Worm (Caenorhabditis elegans): Measurements from ENCODE around the gene unc-62.

Gene unc-62

ce11 chrV:4495114-4495819, 2.0 kb upstream of the unc-62 start (continued):
- TF ChIP-seq lim-7 (GFP tag; IDR thresholded peaks at IDR 0.05) (no peak), vab-7 (GFP tag; IDR thresholded peaks at IDR 0.05) (no peak), set-16 (GFP tag; IDR thresholded peaks at IDR 0.05) (peak; percentile 82), arid-1 (GFP tag; conservative IDR thresholded peaks at IDR 0.05) (no peak), nhr-102 (tag; optimal IDR thresholded peaks at IDR 0.05) (no peak), ceh-20 (GFP tag; IDR thresholded peaks at IDR 0.05) (peak; percentile 83), aha-1 (tag) (peak; percentile 29), lin-13 (GFP tag; optimal IDR thresholded peaks at IDR 0.05) (no peak), lin-15B (tag; optimal IDR thresholded peaks at IDR 0.05) (no peak)

DNA sequence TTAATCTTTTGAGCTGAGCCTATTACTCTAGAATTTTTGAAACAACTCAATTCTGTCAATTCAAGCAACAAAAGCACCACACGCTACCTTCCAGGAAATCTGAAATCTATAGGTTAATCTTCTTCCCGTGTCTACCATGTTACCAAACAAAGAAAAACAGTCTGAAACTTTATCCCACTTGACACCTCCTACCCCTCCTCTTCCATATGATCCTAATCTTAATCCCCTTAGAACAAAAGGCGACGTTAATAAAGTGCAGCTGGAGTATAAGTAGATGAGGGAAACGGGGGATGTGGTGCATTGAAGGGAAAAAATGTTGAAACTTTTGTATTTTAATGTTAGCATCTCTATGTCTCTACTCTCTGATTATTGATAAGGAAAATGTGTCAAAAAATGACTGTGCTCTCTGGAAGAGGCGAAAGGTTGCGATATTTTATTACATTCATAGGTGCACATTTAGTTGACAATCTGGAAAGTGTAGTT, 1.1 kb upstream of the unc-62 start:
- TF ChIP-seq F44E2.7 (GFP tag; IDR thresholded peaks at IDR 0.05) (no peak), dve-1 (tag; optimal IDR thresholded peaks at IDR 0.05; ENCODE audit: insufficient read depth) (peak; percentile 9), vab-7 (GFP tag; IDR thresholded peaks at IDR 0.05) (no peak), pqm-1 (tag; optimal IDR thresholded peaks at IDR 0.05) (peak; percentile 70), unc-62 (GFP tag; optimal IDR thresholded peaks at IDR 0.05 in 1 of 2) (peak in 1 of 2 experiments; percentile 95), unc-62 (tag; optimal IDR thresholded peaks at IDR 0.05) (no peak), nhr-28 (tag; optimal IDR thresholded peaks at IDR 0.05) (peak; percentile 30), dmd-6 (GFP tag; IDR thresholded peaks at IDR 0.05) (peak; percentile 40; the same call in 1 of the 2 replicates)

ce11 chrV:4499156-4499808, 2.0 kb downstream of the unc-62 start:
- peak; percentile 65 for TF ChIP-seq hlh-30 (tag; optimal IDR thresholded peaks at IDR 0.05; ENCODE audit: insufficient read depth)
- no peak for TF ChIP-seq nhr-10 (tag; optimal IDR thresholded peaks at IDR 0.05)
- no peak for TF ChIP-seq nhr-25 (tag; optimal IDR thresholded peaks at IDR 0.05; ENCODE audit: borderline replicate concordance, insufficient read depth)
- TF ChIP-seq unc-62 (GFP tag; optimal IDR thresholded peaks at IDR 0.05 in 1 of 2) = peak in 1 of 2 experiments; percentile 100
- peak; percentile 97 for TF ChIP-seq unc-62 (tag; optimal IDR thresholded peaks at IDR 0.05)
- 0 out of 2 replicates have a peak, but pooled peaks have one; percentile 3 for TF ChIP-seq dmd-8 (GFP tag; IDR thresholded peaks at IDR 0.05)
- no peak for TF ChIP-seq nhr-11 (tag; optimal IDR thresholded peaks at IDR 0.05)
- peak; percentile 57; the same call in 1 of the 2 replicates for TF ChIP-seq hmg-1.1 (GFP tag; IDR thresholded peaks at IDR 0.05)
- peak; percentile 33 for TF ChIP-seq mep-1 (tag; optimal IDR thresholded peaks at IDR 0.05)
- TF ChIP-seq ceh-20 (GFP tag; IDR thresholded peaks at IDR 0.05) = peak; percentile 70
- peak; percentile 94 for TF ChIP-seq set-16 (GFP tag; IDR thresholded peaks at IDR 0.05)
- TF ChIP-seq hlh-11 (tag; optimal IDR thresholded peaks at IDR 0.05) = peak; percentile 50
- peak; percentile 63; the same call in 1 of the 2 replicates for TF ChIP-seq egl-43 (GFP tag; IDR thresholded peaks at IDR 0.05)
- peak; percentile 5 for TF ChIP-seq nhr-48 (tag; optimal IDR thresholded peaks at IDR 0.05)
- peak; percentile 29 for TF ChIP-seq nhr-28 (tag; optimal IDR thresholded peaks at IDR 0.05)
- TF ChIP-seq lin-38 (GFP tag; IDR thresholded peaks at IDR 0.05) = peak; percentile 35
- peak; percentile 48 for TF ChIP-seq mxl-3 (GFP tag; optimal IDR thresholded peaks at IDR 0.05)
- peak; percentile 18 to 80 for TF ChIP-seq lsy-2 (tag; optimal IDR thresholded peaks at IDR 0.05)
- TF ChIP-seq madf-9 (GFP tag; conservative IDR thresholded peaks at IDR 0.05) = peak; percentile 32; the same call in 1 of the 2 replicates
- no peak for TF ChIP-seq dve-1 (tag; optimal IDR thresholded peaks at IDR 0.05; ENCODE audit: insufficient read depth)
- TF ChIP-seq mes-2 (tag; optimal IDR thresholded peaks at IDR 0.05; ENCODE audit: poor library complexity, severe bottlenecking) = peak; percentile 42
- no peak for TF ChIP-seq ceh-44 (GFP tag; IDR thresholded peaks at IDR 0.05)
- peak; percentile 92 for TF ChIP-seq aha-1 (tag)
- no peak for TF ChIP-seq dpl-1 (GFP tag; optimal IDR thresholded peaks at IDR 0.05)

Data from whole organism, L4 larva.